Fruit fly (Drosophila melanogaster) Kc167 (cell line): ENCODE data around the gene CG46307.

Experiments used
- Myc ChIP-seq: fragments of >200 bp; optimal IDR thresholded peaks from 2 replicates; lab custom pipeline; 2017; ENCODE audit warnings: missing external identifiers
- insv ChIP-seq: fragments of >200 bp; optimal IDR thresholded peaks from 3 replicates; lab custom pipeline; 2018; ENCODE audit warnings: missing external identifiers
- psq ChIP-seq: fragments of >200 bp; optimal IDR thresholded peaks from 2 replicates; lab custom pipeline; 2017; ENCODE audit warnings: missing external identifiers

DNA sequence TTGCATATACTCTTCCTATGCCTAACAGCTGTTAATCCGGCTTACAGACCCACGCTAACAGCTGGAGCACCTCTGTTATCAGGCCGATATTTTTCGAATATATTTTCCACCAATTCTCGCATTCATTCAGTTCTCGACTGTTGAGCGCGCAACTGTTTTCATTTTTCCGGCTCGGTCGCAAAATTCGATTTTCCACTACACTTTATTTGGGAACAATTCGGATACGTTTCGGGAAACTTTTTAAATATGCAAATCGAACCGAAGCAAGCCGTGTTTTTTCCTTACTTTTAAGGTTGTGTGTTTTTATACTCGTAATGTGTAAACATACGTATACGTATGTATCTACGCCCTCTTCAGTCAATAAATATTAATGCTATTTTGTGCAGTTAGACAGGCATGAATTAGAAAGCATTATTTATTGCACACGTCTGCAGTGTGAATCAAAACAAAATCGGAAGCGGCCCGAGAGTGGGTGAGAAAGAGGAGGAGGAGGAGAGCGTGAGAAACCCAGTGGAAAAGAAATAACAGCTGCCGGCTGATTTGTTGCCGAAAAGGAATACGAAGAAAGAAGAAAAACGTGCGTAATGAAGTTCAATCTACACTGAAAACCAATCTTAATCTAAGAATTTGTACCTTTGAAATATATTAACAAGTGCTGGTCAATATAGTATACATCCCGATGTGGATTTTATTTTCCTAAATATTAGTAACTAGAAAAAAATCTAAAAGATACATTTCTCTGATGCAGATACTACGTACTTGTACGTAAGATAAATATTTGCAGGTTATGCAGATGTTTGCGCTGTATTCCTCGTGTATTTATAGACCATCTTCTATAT is 3.5 kb downstream of the CG46307 start:
- TF ChIP-seq psq = peak; percentile 80
- TF ChIP-seq insv (lab: Kevin White, UChicago) = no peak
- TF ChIP-seq Myc (lab: Kevin White, UChicago) = no peak
